Worm (Caenorhabditis elegans) whole organism, L2 larva: ENCODE data around the gene fbxb-21.
A peak's percentile ranks its signal among the peaks of the same experiment; 100 is the strongest.

ENCODE experiments used
- C34F6.9 ChIP-seq: fragments of 150-350 bp; optimal IDR thresholded peaks from 2 replicates; lab custom pipeline; 2014; ENCODE audit warnings: missing biosample characterization, missing genetic modification characterization
- F13H6.1 ChIP-seq: sonication (generic microtip); optimal IDR thresholded peaks from 2 replicates; lab custom pipeline; 2016; ENCODE audit warnings: missing genetic modification characterization, missing compliant biosample characterization
- R02D3.7 ChIP-seq: fragments of 150-350 bp; optimal IDR thresholded peaks from 2 replicates; lab custom pipeline; 2014; ENCODE audit warnings: missing biosample characterization, missing genetic modification characterization
- Y55F3AM.14 ChIP-seq: fragments of 200-800 bp; sonication (Bioruptor generic); optimal IDR thresholded peaks from 2 replicates; lab custom pipeline; 2018; ENCODE audit warnings: mild to moderate bottlenecking, missing genetic modification characterization, missing compliant biosample characterization
- ZK546.5 ChIP-seq: sonication (generic microtip); optimal IDR thresholded peaks from 2 replicates; lab custom pipeline; 2017; ENCODE audit warnings: missing biosample characterization, missing genetic modification characterization
- alr-1 ChIP-seq: fragments of 150-350 bp; optimal IDR thresholded peaks from 2 replicates; lab custom pipeline; 2014; ENCODE audit warnings: missing biosample characterization, missing genetic modification characterization
- aly-2 ChIP-seq: fragments of 150-350 bp; optimal IDR thresholded peaks from 2 replicates; lab custom pipeline; 2014; ENCODE audit warnings: missing biosample characterization, missing genetic modification characterization
- blmp-1 ChIP-seq: sonication (generic microtip); optimal IDR thresholded peaks from 2 replicates; lab custom pipeline; 2017; ENCODE audit warnings: missing genetic modification characterization, mild to moderate bottlenecking, missing compliant biosample characterization, antibody characterized with exemption, moderate library complexity; ENCODE audit not compliant: insufficient read depth
- crh-2 ChIP-seq: sonication (generic microtip); optimal IDR thresholded peaks from 2 replicates; lab custom pipeline; 2017; ENCODE audit warnings: missing biosample characterization, missing genetic modification characterization
- elt-1 ChIP-seq: fragments of 150-350 bp; optimal IDR thresholded peaks from 2 replicates; lab custom pipeline; 2014; ENCODE audit warnings: missing biosample characterization, missing genetic modification characterization
- fos-1 ChIP-seq: fragments of 150-350 bp; optimal IDR thresholded peaks from 2 replicates; lab custom pipeline; 2014; ENCODE audit warnings: missing biosample characterization, missing genetic modification characterization
- gmeb-1 ChIP-seq: fragments of 150-350 bp; optimal IDR thresholded peaks from 2 replicates; lab custom pipeline; 2014; ENCODE audit warnings: missing biosample characterization, missing genetic modification characterization
- lin-11 ChIP-seq: fragments of 150-350 bp; sonication (generic microtip); optimal IDR thresholded peaks from 2 replicates; lab custom pipeline; 2014; ENCODE audit warnings: missing biosample characterization, missing genetic modification characterization, inconsistent platforms, mixed read lengths
- lsy-2 ChIP-seq, 2 experiments: fragments of 150-350 bp in 1 of 2; sonication (generic microtip) in 1 of 2; optimal IDR thresholded peaks; 2 replicates each; lab custom pipeline; 2014 to 2017; ENCODE audit warnings: missing biosample characterization in 2 of 2, missing genetic modification characterization in 2 of 2
- mab-5 ChIP-seq: fragments of 150-350 bp; optimal IDR thresholded peaks from 2 replicates; lab custom pipeline; 2014; ENCODE audit warnings: missing biosample characterization, missing genetic modification characterization
- mdl-1 ChIP-seq, 2 experiments: fragments of 150-350 bp in 1 of 2; sonication (generic microtip) in 1 of 2; optimal IDR thresholded peaks; 2 replicates each; lab custom pipeline; 2017; ENCODE audit warnings: missing biosample characterization in 2 of 2, missing genetic modification characterization in 2 of 2
- nhr-10 ChIP-seq: sonication (generic microtip); optimal IDR thresholded peaks from 2 replicates; lab custom pipeline; 2017; ENCODE audit warnings: missing biosample characterization, missing genetic modification characterization
- nhr-11 ChIP-seq: fragments of 150-350 bp; optimal IDR thresholded peaks from 2 replicates; lab custom pipeline; 2014; ENCODE audit warnings: missing biosample characterization, missing genetic modification characterization
- nhr-12 ChIP-seq: fragments of 150-350 bp; optimal IDR thresholded peaks from 2 replicates; lab custom pipeline; 2014; ENCODE audit warnings: missing biosample characterization, missing genetic modification characterization
- nhr-129 ChIP-seq: fragments of 150-350 bp; optimal IDR thresholded peaks from 2 replicates; lab custom pipeline; 2014; ENCODE audit warnings: missing biosample characterization, missing genetic modification characterization
- nhr-21 ChIP-seq: fragments of 150-350 bp; optimal IDR thresholded peaks from 2 replicates; lab custom pipeline; 2014; ENCODE audit warnings: missing biosample characterization, missing genetic modification characterization
- nhr-237 ChIP-seq: fragments of 150-350 bp; optimal IDR thresholded peaks from 2 replicates; lab custom pipeline; 2014; ENCODE audit warnings: missing biosample characterization, missing genetic modification characterization
- nhr-77 ChIP-seq: fragments of 150-350 bp; optimal IDR thresholded peaks from 2 replicates; lab custom pipeline; 2014; ENCODE audit warnings: missing biosample characterization, missing genetic modification characterization
- peb-1 ChIP-seq: fragments of 150-350 bp; optimal IDR thresholded peaks from 2 replicates; lab custom pipeline; 2014; ENCODE audit warnings: missing biosample characterization, missing genetic modification characterization
- sem-4 ChIP-seq: fragments of 150-350 bp; optimal IDR thresholded peaks from 2 replicates; lab custom pipeline; 2014; ENCODE audit warnings: missing biosample characterization, missing genetic modification reagents, missing genetic modification characterization
- skn-1 ChIP-seq: sonication (generic microtip); optimal IDR thresholded peaks from 2 replicates; lab custom pipeline; 2017; ENCODE audit warnings: missing biosample characterization, missing genetic modification characterization
- sma-3 ChIP-seq: sonication (generic microtip); optimal IDR thresholded peaks from 2 replicates; lab custom pipeline; 2016; ENCODE audit warnings: missing genetic modification reagents, missing genetic modification characterization, missing compliant biosample characterization
- sma-9 ChIP-seq, 2 experiments: fragments of 150-350 bp in 1 of 2; sonication (generic microtip) in 1 of 2; optimal IDR thresholded peaks; 2 replicates each; lab custom pipeline; 2014 to 2016; ENCODE audit warnings: missing genetic modification characterization in 2 of 2, mild to moderate bottlenecking in 1 of 2, missing biosample characterization in 1 of 2, missing compliant biosample characterization in 1 of 2, missing genetic modification reagents in 1 of 2, moderate library complexity in 1 of 2
- snpc-4 ChIP-seq: fragments of 150-350 bp; optimal IDR thresholded peaks from 2 replicates; lab custom pipeline; 2014; ENCODE audit warnings: missing biosample characterization, missing genetic modification characterization
- unc-39 ChIP-seq: fragments of 150-350 bp; optimal IDR thresholded peaks from 2 replicates; lab custom pipeline; 2014; ENCODE audit warnings: missing biosample characterization, missing genetic modification characterization
- unc-55 ChIP-seq: fragments of 150-350 bp; sonication (generic microtip); optimal IDR thresholded peaks from 3 replicates; lab custom pipeline; 2014; ENCODE audit warnings: missing biosample characterization, missing genetic modification reagents, missing genetic modification characterization
- ztf-1 ChIP-seq: fragments of 200-800 bp; sonication (Bioruptor generic); conservative IDR thresholded peaks from 2 replicates; pipeline ENCODE4 v1.3.6; 2022; ENCODE audit warnings: missing genetic modification characterization, missing compliant biosample characterization
- ztf-4 ChIP-seq: fragments of 150-350 bp; optimal IDR thresholded peaks from 2 replicates; lab custom pipeline; 2014; ENCODE audit warnings: missing biosample characterization, missing genetic modification characterization

fbxb-21 gene

DNA sequence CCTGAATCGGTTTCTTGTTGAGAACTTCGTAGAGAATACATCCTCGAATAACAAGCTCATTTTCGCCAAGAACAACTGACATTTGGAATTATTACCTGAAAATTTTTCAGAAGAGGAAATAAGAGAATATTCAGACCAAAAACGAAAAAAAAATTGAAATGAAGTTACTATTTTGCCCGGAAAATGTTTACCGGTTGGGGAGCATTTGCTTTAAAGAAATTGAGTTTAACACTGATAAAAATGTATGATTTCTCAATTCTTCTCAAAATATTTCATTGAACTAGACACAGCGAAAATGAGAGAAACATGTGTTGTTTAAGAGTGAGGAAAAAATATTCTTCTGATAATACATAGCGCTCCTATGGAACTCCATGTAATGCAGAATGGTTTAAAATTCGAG, 32.3 kb downstream of the fbxb-21 start, which contains the start of gene fbxa-165:
Gene fbxa-165, minus strand, starts transcription at position 101 of the 400 bp plus-strand sequence.
- TF ChIP-seq nhr-12 (tag; lab: Kevin White, UChicago) (no peak), R02D3.7 (no peak), unc-39 (tag; lab: Kevin White, UChicago) (no peak), mdl-1 (tag; optimal IDR thresholded peaks at IDR 0.05; lab: Kevin White, UChicago) (no peak), gmeb-1 (tag; lab: Kevin White, UChicago) (no peak), peb-1 (no peak)

DNA sequence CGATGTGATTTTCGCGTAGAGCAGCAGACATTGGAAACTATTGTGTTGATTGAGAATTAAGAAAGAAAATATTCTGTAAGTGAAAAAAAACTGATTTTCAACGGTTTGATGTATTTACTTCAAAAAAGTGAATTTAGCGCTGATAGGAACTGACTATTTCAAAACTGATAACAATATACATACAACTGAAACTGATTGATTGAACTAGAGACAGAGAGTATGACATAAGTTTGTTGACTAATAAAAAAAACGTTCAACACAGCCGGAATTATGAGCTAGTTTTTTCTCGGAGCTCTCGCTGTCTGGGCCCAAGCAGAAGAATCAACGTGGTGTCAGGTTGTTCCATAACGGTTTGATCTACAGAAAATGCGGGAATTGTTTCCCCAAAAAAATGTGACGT, 34.7 kb downstream of the fbxb-21 start, which contains the start of gene fbxa-164:
Gene fbxa-164, minus strand, starts transcription at position 101 of the 400 bp plus-strand sequence.
- no peak for TF ChIP-seq sem-4 (tag; lab: Kevin White, UChicago)
- TF ChIP-seq nhr-12 (tag; lab: Kevin White, UChicago), result no peak
- TF ChIP-seq mab-5, result no peak

DNA sequence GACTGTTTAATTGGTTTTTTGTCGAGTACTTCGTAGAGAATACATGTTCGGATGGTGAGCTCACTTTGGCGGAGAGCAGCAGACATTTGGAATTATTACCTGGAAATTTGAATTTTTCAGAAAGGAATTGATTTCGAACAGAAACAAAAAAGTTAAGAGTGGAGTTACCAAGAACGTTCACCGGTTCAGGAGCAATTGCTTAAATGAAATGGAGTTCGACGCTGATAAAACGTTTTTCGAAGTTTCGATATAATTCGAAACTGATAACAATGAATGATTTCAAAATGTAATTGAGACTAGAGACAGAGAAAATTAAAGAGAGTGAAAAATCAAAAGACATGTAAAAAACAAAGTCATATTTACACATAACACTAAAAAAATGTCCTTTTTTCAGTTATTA, 38.0 kb downstream of the fbxb-21 start, which contains the start of gene fbxa-163:
Gene fbxa-163, minus strand, starts transcription at position 101 of the 400 bp plus-strand sequence.
- TF ChIP-seq blmp-1 (tag; lab: Kevin White, UChicago) (no peak), lsy-2 (tag; optimal IDR thresholded peaks at IDR 0.05; lab: Kevin White, UChicago) (no peak), sma-9 (GFP tag; optimal IDR thresholded peaks at IDR 0.05; lab: Kevin White, UChicago) (no peak), sma-9 (tag; optimal IDR thresholded peaks at IDR 0.05; lab: Kevin White, UChicago) (no peak), nhr-77 (no peak), sem-4 (tag; lab: Kevin White, UChicago) (no peak), nhr-21 (no peak), alr-1 (tag; lab: Kevin White, UChicago) (no peak), elt-1 (tag; lab: Kevin White, UChicago) (no peak), peb-1 (no peak), fos-1 (no peak), nhr-129 (no peak), skn-1 (tag; lab: Kevin White, UChicago) (no peak), mab-5 (no peak), unc-55 (GFP tag; lab: Kevin White, UChicago) (no peak), nhr-10 (no peak)

DNA sequence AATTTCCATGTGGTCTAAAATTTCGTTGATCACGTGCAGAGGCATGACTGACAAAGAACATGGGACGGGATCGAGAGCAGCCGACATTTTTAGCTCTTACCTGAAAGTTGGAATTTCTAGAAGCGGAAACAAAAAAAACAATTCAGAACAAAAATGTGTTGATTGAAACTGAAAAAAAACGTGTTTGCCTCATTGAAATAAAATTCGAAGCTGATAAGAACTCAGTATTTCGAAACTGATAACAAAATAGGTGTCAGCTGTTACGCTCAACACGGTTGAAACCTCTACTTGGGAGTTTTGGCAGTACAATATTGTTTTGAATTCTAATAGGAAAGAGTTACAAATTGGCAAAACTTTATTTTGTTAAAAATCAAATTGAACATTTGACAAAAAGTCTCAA, 39.8 kb downstream of the fbxb-21 start:
- TF ChIP-seq crh-2 (tag; lab: Kevin White, UChicago) (peak; percentile 3), ztf-1 (GFP tag; lab: Robert Waterston, UW) (no peak), sma-3 (GFP tag; lab: Kevin White, UChicago) (no peak), ztf-4 (tag; lab: Kevin White, UChicago) (no peak), fos-1 (peak; percentile 59)

DNA sequence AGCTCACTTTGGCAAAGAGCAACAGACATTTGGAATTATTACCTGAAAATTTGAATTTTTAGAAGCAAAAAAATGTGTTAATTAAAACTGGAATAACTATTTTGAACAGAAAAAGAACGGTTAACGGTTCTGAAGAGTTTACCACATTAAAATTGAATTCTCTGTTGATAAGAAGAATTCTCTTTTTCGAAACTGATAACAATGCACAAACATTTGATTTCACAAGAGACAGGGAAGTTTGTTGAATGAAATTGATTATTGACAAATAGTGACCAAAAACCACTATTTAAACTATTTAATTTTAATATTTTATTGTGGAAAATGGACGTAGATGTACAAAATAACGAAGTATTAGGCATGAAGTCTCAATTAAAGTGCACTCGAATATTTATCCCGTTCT, 41.1 kb downstream of the fbxb-21 start:
- TF ChIP-seq blmp-1 (tag; lab: Kevin White, UChicago) (no peak), nhr-11 (tag; lab: Kevin White, UChicago) (no peak), fos-1 (peak; percentile 71), F13H6.1 (tag; lab: Kevin White, UChicago) (no peak), sma-9 (GFP tag; optimal IDR thresholded peaks at IDR 0.05; lab: Kevin White, UChicago) (no peak), sma-9 (tag; optimal IDR thresholded peaks at IDR 0.05; lab: Kevin White, UChicago) (no peak), mab-5 (no peak), C34F6.9 (tag; lab: Kevin White, UChicago) (no peak)

DNA sequence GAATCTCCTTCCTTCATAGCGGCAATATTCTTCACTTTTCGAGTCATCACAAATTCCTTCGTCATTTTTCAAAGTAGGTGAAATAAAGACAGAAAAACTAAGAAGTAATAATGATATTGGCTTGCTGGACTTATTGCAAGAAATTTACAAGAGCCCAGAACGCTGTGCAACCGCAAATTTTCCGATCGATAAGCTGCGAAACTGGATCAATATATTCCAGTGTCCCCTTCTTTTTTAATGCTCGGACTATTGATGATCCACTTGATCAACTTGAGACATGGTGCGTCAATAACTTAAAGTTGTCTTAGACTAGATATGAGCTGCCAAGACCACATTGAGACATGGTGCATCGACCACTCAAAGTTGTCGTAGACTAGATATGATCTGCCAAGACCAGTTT, 42.6 kb downstream of the fbxb-21 start, which contains the start of gene bath-33:
Gene bath-33, minus strand, starts transcription at position 101 of the 400 bp plus-strand sequence.
- TF ChIP-seq fos-1 (no peak), blmp-1 (tag; lab: Kevin White, UChicago) (no peak)
- TF ChIP-seq, all 48 proteins: peak for 0

DNA sequence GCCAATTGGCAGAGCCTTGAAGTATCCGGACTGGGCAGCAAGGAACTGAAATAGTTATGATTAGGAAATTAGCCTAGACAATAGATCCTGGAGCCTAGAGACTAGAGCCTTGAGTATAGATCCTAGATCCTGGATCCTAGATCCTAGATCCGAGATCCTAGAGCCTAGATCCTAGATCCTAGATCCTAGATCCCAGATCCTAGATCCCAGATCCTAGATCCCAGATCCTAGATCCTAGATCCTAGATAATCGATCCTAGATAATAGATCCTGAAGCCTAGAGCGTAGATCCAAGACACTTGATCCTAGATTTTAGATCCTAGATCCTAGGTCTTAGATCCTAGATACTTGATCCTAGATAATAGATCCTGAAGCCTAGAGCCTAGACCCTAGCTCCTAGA, 43.7 kb downstream of the fbxb-21 start:
- TF ChIP-seq Y55F3AM.14, result no peak
- TF ChIP-seq lin-11, result no peak
- TF ChIP-seq nhr-237 (tag; lab: Kevin White, UChicago), result no peak
- TF ChIP-seq snpc-4 (tag; lab: Kevin White, UChicago), result no peak
- no peak for TF ChIP-seq mab-5
- TF ChIP-seq peb-1, result no peak
- TF ChIP-seq aly-2 (tag; lab: Kevin White, UChicago), result no peak
- TF ChIP-seq unc-55 (GFP tag; lab: Kevin White, UChicago), result no peak
- no peak for TF ChIP-seq F13H6.1 (tag; lab: Kevin White, UChicago)
- TF ChIP-seq lsy-2 (tag; optimal IDR thresholded peaks at IDR 0.05; lab: Kevin White, UChicago), result no peak
- no peak for TF ChIP-seq ZK546.5 (tag; lab: Kevin White, UChicago)
- TF ChIP-seq ztf-1 (GFP tag; lab: Robert Waterston, UW), result no peak
